Worm (Caenorhabditis elegans) whole organism, young adult: ENCODE results near the gene ZC374.2.

Experiments
- B0019.2 ChIP-seq: fragments of 200-800 bp; sonication (Bioruptor generic); conservative IDR thresholded peaks from 2 replicates; pipeline ENCODE4 v1.3.6; 2022; ENCODE audit warnings: missing genetic modification reagents, missing genetic modification characterization, missing compliant biosample characterization
- C17E4.6 ChIP-seq: fragments of 200-800 bp; sonication (Bioruptor generic); IDR thresholded peaks from 2 replicates; pipeline ENCODE4 v1.3.6; 2022; ENCODE audit warnings: missing genetic modification reagents, missing genetic modification characterization, missing compliant biosample characterization
- F52B5.7 ChIP-seq: sonication (generic microtip); optimal IDR thresholded peaks from 2 replicates; lab custom pipeline; 2016; ENCODE audit warnings: mild to moderate bottlenecking, missing genetic modification characterization, missing compliant biosample characterization
- F57C9.4 ChIP-seq: sonication (generic microtip); optimal IDR thresholded peaks from 2 replicates; lab custom pipeline; 2017; ENCODE audit warnings: mild to moderate bottlenecking, missing genetic modification characterization, missing compliant biosample characterization
- Y53F4B.3 ChIP-seq: fragments of 200-800 bp; sonication (Bioruptor generic); IDR thresholded peaks from 2 replicates; pipeline ENCODE4 v1.3.6; 2022; ENCODE audit warnings: missing genetic modification reagents, missing genetic modification characterization, missing compliant biosample characterization
- Y56A3A.18 ChIP-seq: fragments of 200-800 bp; sonication (Bioruptor generic); IDR thresholded peaks from 2 replicates; pipeline ENCODE4 v1.3.6; 2022; ENCODE audit warnings: missing genetic modification reagents, missing genetic modification characterization, missing compliant biosample characterization
- akir-1 ChIP-seq: fragments of 200-800 bp; sonication (Bioruptor generic); optimal IDR thresholded peaks from 2 replicates; lab custom pipeline; 2018; ENCODE audit warnings: mild to moderate bottlenecking, missing genetic modification characterization, moderate library complexity, missing compliant biosample characterization
- atf-7 ChIP-seq: sonication (generic microtip); optimal IDR thresholded peaks from 2 replicates; lab custom pipeline; 2017; ENCODE audit warnings: mild to moderate bottlenecking, missing genetic modification characterization, missing compliant biosample characterization
- attf-6 ChIP-seq: fragments of 200-800 bp; sonication (Bioruptor generic); IDR thresholded peaks from 2 replicates; pipeline ENCODE4 v1.3.6; 2022; ENCODE audit warnings: missing genetic modification reagents, missing genetic modification characterization, missing compliant biosample characterization
- bed-1 ChIP-seq: fragments of 200-800 bp; sonication (Bioruptor generic); IDR thresholded peaks from 2 replicates; pipeline ENCODE4 v1.3.6; 2022; ENCODE audit warnings: missing genetic modification reagents, missing genetic modification characterization, missing compliant biosample characterization
- cebp-1 ChIP-seq, 2 experiments: fragments of 200-800 bp in 1 of 2; sonication (Bioruptor generic) in 1 of 2; sonication (generic microtip) in 1 of 2; IDR thresholded peaks in 1 of 2; optimal IDR thresholded peaks in 1 of 2; 2 replicates each; pipeline versions ENCODE4 v1.3.6 to Lab custom; 2017 to 2022; ENCODE audit warnings: missing compliant biosample characterization in 2 of 2, missing genetic modification characterization in 2 of 2, mild to moderate bottlenecking in 1 of 2, missing genetic modification reagents in 1 of 2, moderate library complexity in 1 of 2
- cebp-2 ChIP-seq: fragments of 200-800 bp; sonication (Bioruptor generic); IDR thresholded peaks from 2 replicates; pipeline ENCODE4 v1.3.6; 2022; ENCODE audit warnings: missing genetic modification characterization, missing compliant biosample characterization
- ceh-27 ChIP-seq: fragments of 200-800 bp; sonication (Bioruptor generic); optimal IDR thresholded peaks from 2 replicates; lab custom pipeline; 2018; ENCODE audit warnings: mild to moderate bottlenecking, missing genetic modification characterization, moderate library complexity, missing compliant biosample characterization
- ceh-40 ChIP-seq: fragments of 200-800 bp; sonication (Bioruptor generic); IDR thresholded peaks from 2 replicates; pipeline ENCODE4 v1.3.6; 2022; ENCODE audit warnings: missing genetic modification characterization, missing compliant biosample characterization
- ceh-91 ChIP-seq: fragments of 200-800 bp; sonication (Bioruptor generic); IDR thresholded peaks from 2 replicates; pipeline ENCODE4 v1.3.6; 2022; ENCODE audit warnings: missing genetic modification reagents, missing genetic modification characterization, missing compliant biosample characterization
- ets-4 ChIP-seq: fragments of 200-800 bp; sonication (Bioruptor generic); optimal IDR thresholded peaks from 2 replicates; lab custom pipeline; 2018; ENCODE audit warnings: mild to moderate bottlenecking, missing genetic modification characterization, missing compliant biosample characterization
- him-1 ChIP-seq: sonication (generic microtip); optimal IDR thresholded peaks from 2 replicates; lab custom pipeline; 2016; ENCODE audit warnings: missing genotype, missing genetic modification reagents, missing genetic modification characterization, missing compliant biosample characterization
- hlh-26 ChIP-seq: fragments of 200-800 bp; sonication (Bioruptor generic); conservative IDR thresholded peaks from 2 replicates; pipeline ENCODE4 v1.3.6; 2022; ENCODE audit warnings: missing genetic modification reagents, missing genetic modification characterization, missing compliant biosample characterization
- lir-1 ChIP-seq: fragments of 200-800 bp; sonication (Bioruptor generic); conservative IDR thresholded peaks from 2 replicates; pipeline ENCODE4 v1.3.6; 2022; ENCODE audit warnings: missing genetic modification reagents, missing genetic modification characterization, missing compliant biosample characterization
- lsl-1 ChIP-seq: fragments of 200-800 bp; sonication (Bioruptor generic); optimal IDR thresholded peaks from 2 replicates; lab custom pipeline; 2018; ENCODE audit warnings: mild to moderate bottlenecking, missing genetic modification characterization, moderate library complexity, missing compliant biosample characterization
- madf-10 ChIP-seq: sonication (generic microtip); optimal IDR thresholded peaks from 2 replicates; lab custom pipeline; 2016; ENCODE audit warnings: mild to moderate bottlenecking, missing genetic modification characterization, missing compliant biosample characterization
- madf-8 ChIP-seq: fragments of 200-800 bp; sonication (Bioruptor generic); conservative IDR thresholded peaks from 2 replicates; pipeline ENCODE4 v1.3.6; 2022; ENCODE audit warnings: missing genetic modification reagents, missing genetic modification characterization, missing compliant biosample characterization
- mel-28 ChIP-seq: sonication (generic microtip); optimal IDR thresholded peaks from 2 replicates; lab custom pipeline; 2016; ENCODE audit warnings: borderline replicate concordance, mild to moderate bottlenecking, missing genetic modification characterization, missing compliant biosample characterization
- mes-4 ChIP-seq: sonication (generic microtip); optimal IDR thresholded peaks from 2 replicates; lab custom pipeline; 2016; ENCODE audit warnings: missing genotype, missing genetic modification characterization, missing compliant biosample characterization
- nfya-1 ChIP-seq: sonication (generic microtip); optimal IDR thresholded peaks from 2 replicates; lab custom pipeline; 2017; ENCODE audit warnings: antibody characterized with exemption, missing compliant biosample characterization, missing genetic modification characterization, borderline replicate concordance; ENCODE audit not compliant: insufficient read depth
- nfya-2 ChIP-seq: fragments of 200-800 bp; sonication (Bioruptor generic); IDR thresholded peaks from 2 replicates; pipeline ENCODE4 v1.3.6; 2022; ENCODE audit warnings: missing genetic modification reagents, missing genetic modification characterization, missing compliant biosample characterization
- pbrm-1 ChIP-seq: fragments of 200-800 bp; sonication (Bioruptor generic); IDR thresholded peaks from 2 replicates; pipeline ENCODE4 v1.3.6; 2022; ENCODE audit warnings: missing genetic modification reagents, missing genetic modification characterization, missing compliant biosample characterization
- pha-4 ChIP-seq: fragments of 150-350 bp; sonication (generic microtip); optimal IDR thresholded peaks from 2 replicates; lab custom pipeline; 2014; ENCODE audit warnings: missing biosample characterization, missing genetic modification reagents, missing genetic modification characterization
- rec-8 ChIP-seq, 2 experiments: sonication (generic microtip); optimal IDR thresholded peaks; 2 replicates each; lab custom pipeline; 2016; ENCODE audit warnings: mild to moderate bottlenecking in 2 of 2, missing genetic modification characterization in 2 of 2, missing genetic modification reagents in 2 of 2, missing genotype in 2 of 2, missing biosample characterization in 1 of 2, missing compliant biosample characterization in 1 of 2, moderate library complexity in 1 of 2
- sptf-2 ChIP-seq: fragments of 200-800 bp; sonication (Bioruptor generic); optimal IDR thresholded peaks from 2 replicates; lab custom pipeline; 2018; ENCODE audit warnings: mild to moderate bottlenecking, missing genetic modification characterization, missing compliant biosample characterization
- tbx-9 ChIP-seq: sonication (generic microtip); optimal IDR thresholded peaks from 2 replicates; lab custom pipeline; 2016; ENCODE audit warnings: borderline replicate concordance, missing genetic modification characterization, inconsistent platforms, missing compliant biosample characterization
- unc-130 ChIP-seq: sonication (generic microtip); optimal IDR thresholded peaks from 2 replicates; lab custom pipeline; 2016; ENCODE audit warnings: missing genetic modification reagents, missing genetic modification characterization, missing compliant biosample characterization
- ztf-26 ChIP-seq: sonication (generic microtip); optimal IDR thresholded peaks from 2 replicates; lab custom pipeline; 2017; ENCODE audit warnings: missing genetic modification characterization, missing compliant biosample characterization
- ztf-28 ChIP-seq: fragments of 200-800 bp; sonication (Bioruptor generic); IDR thresholded peaks from 2 replicates; pipeline ENCODE4 v1.3.6; 2022; ENCODE audit warnings: missing genetic modification reagents, missing genetic modification characterization, missing compliant biosample characterization
- ztf-6 ChIP-seq: fragments of 200-800 bp; sonication (Bioruptor generic); IDR thresholded peaks from 2 replicates; pipeline ENCODE4 v1.3.6; 2022; ENCODE audit warnings: missing genetic modification reagents, missing genetic modification characterization, missing compliant biosample characterization

Gene ZC374.2

ce11 chrX:10060475-10061011, 13.3 kb upstream of the ZC374.2 start, which contains the start of gene ZC373.3:
Gene ZC373.3 (plus strand): TSS chrX:10060525.
- TF ChIP-seq F57C9.4 (tag; lab: Kevin White, UChicago) (no peak), bed-1 (GFP tag; lab: Robert Waterston, UW) (no peak), atf-7 (no peak), madf-10 (tag; lab: Kevin White, UChicago) (no peak), mes-4 (tag; lab: Kevin White, UChicago) (no peak), ztf-6 (GFP tag; lab: Robert Waterston, UW) (no peak), ceh-40 (GFP tag; lab: Robert Waterston, UW) (no peak), ets-4 (no peak), B0019.2 (GFP tag; lab: Robert Waterston, UW) (no peak), C17E4.6 (GFP tag; lab: Robert Waterston, UW) (no peak), Y53F4B.3 (no peak), him-1 (tag; lab: Kevin White, UChicago) (no peak)

DNA sequence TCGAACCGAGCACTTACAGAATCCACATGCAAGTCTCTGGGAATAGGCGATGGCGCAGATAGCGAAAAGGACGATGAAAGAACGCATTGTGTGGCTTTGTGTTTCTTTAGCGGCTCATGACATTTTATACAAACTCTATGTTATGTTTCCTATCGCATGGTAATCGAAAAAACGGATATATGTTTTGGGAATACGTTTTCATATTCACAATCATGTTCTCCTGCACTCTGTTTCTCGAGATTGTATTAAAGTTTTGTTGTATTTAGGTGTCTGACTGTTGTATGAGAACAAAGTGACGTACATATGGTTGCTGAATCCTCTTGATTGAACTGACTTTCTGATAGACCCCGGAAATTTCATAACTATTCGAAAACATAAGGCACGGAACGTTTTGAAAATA, 11.1 kb upstream of the ZC374.2 start, which contains the start of gene ZC373.2:
Gene ZC373.2 (minus strand): TSS at position 101 of the 400 bp plus-strand sequence.
- no peak for TF ChIP-seq bed-1 (GFP tag; lab: Robert Waterston, UW)
- TF ChIP-seq ceh-91 (GFP tag; lab: Robert Waterston, UW) = no peak
- no peak for TF ChIP-seq lsl-1 (GFP tag; lab: Kevin White, UChicago)
- no peak for TF ChIP-seq ztf-26
- TF ChIP-seq unc-130 (GFP tag; lab: Kevin White, UChicago) = no peak
- no peak for TF ChIP-seq lir-1 (GFP tag; lab: Robert Waterston, UW)
- TF ChIP-seq rec-8 (tag; optimal IDR thresholded peaks at IDR 0.05; lab: Kevin White, UChicago) = no peak
- no peak for TF ChIP-seq ztf-28 (GFP tag; lab: Robert Waterston, UW)
- no peak for TF ChIP-seq nfya-1 (tag; lab: Kevin White, UChicago)
- TF ChIP-seq pbrm-1 (GFP tag; lab: Robert Waterston, UW) = no peak
- no peak for TF ChIP-seq sptf-2 (GFP tag; lab: Kevin White, UChicago)
- no peak for TF ChIP-seq pha-4 (tag; lab: Kevin White, UChicago)
- TF ChIP-seq, all 124 proteins: peak for 0

ce11 chrX:10054410-10054800, 7.2 kb upstream of the ZC374.2 start:
- TF ChIP-seq nfya-2 (GFP tag; lab: Robert Waterston, UW) (no peak), pbrm-1 (GFP tag; lab: Robert Waterston, UW) (no peak), cebp-2 (no peak), madf-8 (GFP tag; lab: Robert Waterston, UW) (no peak), F52B5.7 (tag; lab: Kevin White, UChicago) (no peak), cebp-1 (GFP tag; IDR thresholded peaks at IDR 0.05; lab: Robert Waterston, UW) (no peak), cebp-1 (tag; optimal IDR thresholded peaks at IDR 0.05; lab: Kevin White, UChicago) (no peak), mel-28 (tag; lab: Kevin White, UChicago) (no peak), tbx-9 (tag; lab: Kevin White, UChicago) (no peak), hlh-26 (GFP tag; lab: Robert Waterston, UW) (no peak), ceh-27 (GFP tag; lab: Kevin White, UChicago) (no peak), ztf-6 (GFP tag; lab: Robert Waterston, UW) (no peak), akir-1 (GFP tag; lab: Kevin White, UChicago) (no peak), Y56A3A.18 (no peak), attf-6 (GFP tag; lab: Robert Waterston, UW) (no peak)
- TF ChIP-seq, all 124 proteins: peak for 0
